Fruit fly (Drosophila melanogaster): ENCODE results near the gene Vti1a.

Vti1a gene

DNA sequence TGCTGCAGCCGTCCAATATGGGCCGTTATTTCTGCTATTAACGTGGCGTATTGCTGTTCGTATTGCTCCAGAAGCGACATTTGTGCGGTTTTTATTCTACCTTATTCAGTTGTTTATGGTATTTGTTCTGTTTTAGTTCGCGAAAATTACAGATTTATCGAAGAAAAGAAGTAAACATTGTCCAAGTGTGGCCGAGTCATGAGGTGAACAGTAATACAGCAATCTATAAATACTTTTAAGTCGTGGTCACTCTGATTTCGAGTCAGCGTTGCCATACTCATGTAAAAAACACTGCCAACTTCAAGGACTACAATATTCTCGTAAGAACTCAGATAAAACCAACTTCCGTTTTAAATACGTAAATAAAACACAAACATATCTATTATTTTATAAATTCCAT, at the start of gene Vti1a:
Gene Vti1a (minus strand): TSS at position 221 of the 400 bp plus-strand sequence.
- TF ChIP-seq CG8478 (optimal IDR thresholded peaks at IDR 0.05) (no peak), pan (optimal IDR thresholded peaks at IDR 0.05) (no peak), usp (GFP tag; optimal IDR thresholded peaks at IDR 0.05) (no peak), EcR (GFP tag; optimal IDR thresholded peaks at IDR 0.05) (no peak), Dll (optimal IDR thresholded peaks at IDR 0.05) (no peak), psq (optimal IDR thresholded peaks at IDR 0.05) (no peak)

- no peak for TF ChIP-seq pan (optimal IDR thresholded peaks at IDR 0.05)
- no peak for TF ChIP-seq usp (GFP tag; optimal IDR thresholded peaks at IDR 0.05)
- no peak for TF ChIP-seq CG8478 (optimal IDR thresholded peaks at IDR 0.05)
- TF ChIP-seq Dll (optimal IDR thresholded peaks at IDR 0.05) = no peak
Observed at dm6 chr3L:741687-742086, 49.0 kb upstream of the Vti1a start.

DNA sequence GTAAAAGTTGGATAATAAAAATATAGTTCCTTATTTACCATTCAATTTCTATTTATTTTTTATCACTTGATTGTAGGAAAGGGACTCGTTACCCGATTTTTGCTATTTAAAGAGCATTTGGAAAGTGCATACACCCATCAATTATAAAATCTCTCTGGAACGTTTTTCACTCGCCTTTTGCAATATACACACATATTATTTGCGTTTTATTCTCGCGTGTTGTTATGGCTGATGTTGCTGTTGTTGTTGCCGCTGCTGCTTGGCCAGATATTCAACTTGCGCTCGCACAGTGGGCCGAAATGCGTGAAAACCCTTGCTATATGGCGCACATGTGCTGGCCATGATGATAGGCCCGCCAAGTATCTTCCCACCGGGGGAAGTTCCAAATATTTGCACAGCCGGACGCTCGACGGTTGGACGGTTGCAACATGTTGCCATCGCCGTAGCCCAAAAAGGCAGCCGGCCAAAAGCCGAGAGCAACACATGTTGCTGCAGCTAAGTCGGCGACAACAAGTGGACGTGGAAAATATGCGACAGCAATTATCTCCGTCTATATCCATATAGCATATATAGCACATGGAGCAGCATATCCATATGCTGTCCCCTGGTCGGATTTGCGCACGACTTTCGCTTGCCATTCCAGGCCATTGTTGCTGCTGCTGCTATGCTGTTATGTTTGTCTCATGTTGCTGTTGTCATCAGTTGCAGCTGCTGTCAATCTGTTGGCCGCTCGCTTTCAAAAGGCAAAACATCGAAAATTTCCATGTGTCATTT, 46.8 kb upstream of the Vti1a start:
- TF ChIP-seq usp (GFP tag; optimal IDR thresholded peaks at IDR 0.05) = no peak
- TF ChIP-seq pan (optimal IDR thresholded peaks at IDR 0.05) = peak; percentile 86

- TF ChIP-seq EcR (GFP tag; optimal IDR thresholded peaks at IDR 0.05) = peak in 1 of 2 experiments; percentile 44
- TF ChIP-seq pan (optimal IDR thresholded peaks at IDR 0.05) = no peak
- peak; percentile 96 for TF ChIP-seq Dll (optimal IDR thresholded peaks at IDR 0.05)
Observed at dm6 chr3L:738523-739356, 46.0 kb upstream of the Vti1a start.

- TF ChIP-seq pan (optimal IDR thresholded peaks at IDR 0.05) = no peak
- no peak for TF ChIP-seq CG8478 (optimal IDR thresholded peaks at IDR 0.05)
- no peak for TF ChIP-seq psq (optimal IDR thresholded peaks at IDR 0.05)
- no peak for TF ChIP-seq usp (GFP tag; optimal IDR thresholded peaks at IDR 0.05)
- TF ChIP-seq Dll (optimal IDR thresholded peaks at IDR 0.05) = no peak
- no peak for TF ChIP-seq EcR (GFP tag; optimal IDR thresholded peaks at IDR 0.05)
Observed at dm6 chr3L:737445-738116, 44.9 kb upstream of the Vti1a start.

DNA sequence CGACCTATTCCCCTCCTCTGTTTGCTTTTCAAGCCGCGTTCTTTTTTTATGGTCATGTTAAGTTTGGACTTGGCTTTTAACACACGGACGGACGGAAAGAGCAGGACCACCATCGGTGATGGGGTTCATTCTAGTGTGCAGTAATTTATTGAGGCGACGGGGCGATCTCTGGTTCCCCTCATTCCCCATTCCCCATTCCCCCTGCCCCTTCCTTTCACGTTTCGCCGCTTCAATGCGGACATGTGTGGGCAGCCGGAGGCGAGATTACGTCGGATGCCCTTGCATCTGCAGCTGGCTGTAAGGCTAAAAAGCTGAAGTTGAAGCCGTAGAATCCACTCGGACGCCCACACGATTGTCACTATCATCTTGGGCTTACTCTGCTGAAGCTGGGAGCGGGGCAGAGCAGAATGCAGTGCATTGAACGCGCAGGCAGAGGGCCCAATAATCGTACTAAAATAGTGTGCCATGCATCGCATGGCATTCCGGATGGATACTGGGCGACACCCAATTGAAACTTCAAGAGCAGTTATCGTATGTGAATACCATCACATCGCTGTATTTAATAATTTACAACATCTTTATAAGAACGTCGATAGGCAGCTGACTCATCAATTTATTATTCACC, 43.9 kb upstream of the Vti1a start:
- TF ChIP-seq EcR (GFP tag; optimal IDR thresholded peaks at IDR 0.05) (peak in 1 of 2 experiments; percentile 46), usp (GFP tag; optimal IDR thresholded peaks at IDR 0.05) (no peak), CG8478 (optimal IDR thresholded peaks at IDR 0.05) (no peak)

dm6 chr3L:735948-736347, 43.2 kb upstream of the Vti1a start:
- TF ChIP-seq CG8478 (optimal IDR thresholded peaks at IDR 0.05) (no peak), Dll (optimal IDR thresholded peaks at IDR 0.05) (no peak), usp (GFP tag; optimal IDR thresholded peaks at IDR 0.05) (no peak), EcR (GFP tag; optimal IDR thresholded peaks at IDR 0.05) (no peak), pan (optimal IDR thresholded peaks at IDR 0.05) (no peak), psq (optimal IDR thresholded peaks at IDR 0.05) (no peak)

- TF ChIP-seq EcR (GFP tag; optimal IDR thresholded peaks at IDR 0.05) (no peak), psq (optimal IDR thresholded peaks at IDR 0.05) (no peak), pan (optimal IDR thresholded peaks at IDR 0.05) (no peak), usp (GFP tag; optimal IDR thresholded peaks at IDR 0.05) (no peak), Dll (optimal IDR thresholded peaks at IDR 0.05) (no peak), CG8478 (optimal IDR thresholded peaks at IDR 0.05) (no peak)
Observed at dm6 chr3L:735315-735714, 42.6 kb upstream of the Vti1a start.

DNA sequence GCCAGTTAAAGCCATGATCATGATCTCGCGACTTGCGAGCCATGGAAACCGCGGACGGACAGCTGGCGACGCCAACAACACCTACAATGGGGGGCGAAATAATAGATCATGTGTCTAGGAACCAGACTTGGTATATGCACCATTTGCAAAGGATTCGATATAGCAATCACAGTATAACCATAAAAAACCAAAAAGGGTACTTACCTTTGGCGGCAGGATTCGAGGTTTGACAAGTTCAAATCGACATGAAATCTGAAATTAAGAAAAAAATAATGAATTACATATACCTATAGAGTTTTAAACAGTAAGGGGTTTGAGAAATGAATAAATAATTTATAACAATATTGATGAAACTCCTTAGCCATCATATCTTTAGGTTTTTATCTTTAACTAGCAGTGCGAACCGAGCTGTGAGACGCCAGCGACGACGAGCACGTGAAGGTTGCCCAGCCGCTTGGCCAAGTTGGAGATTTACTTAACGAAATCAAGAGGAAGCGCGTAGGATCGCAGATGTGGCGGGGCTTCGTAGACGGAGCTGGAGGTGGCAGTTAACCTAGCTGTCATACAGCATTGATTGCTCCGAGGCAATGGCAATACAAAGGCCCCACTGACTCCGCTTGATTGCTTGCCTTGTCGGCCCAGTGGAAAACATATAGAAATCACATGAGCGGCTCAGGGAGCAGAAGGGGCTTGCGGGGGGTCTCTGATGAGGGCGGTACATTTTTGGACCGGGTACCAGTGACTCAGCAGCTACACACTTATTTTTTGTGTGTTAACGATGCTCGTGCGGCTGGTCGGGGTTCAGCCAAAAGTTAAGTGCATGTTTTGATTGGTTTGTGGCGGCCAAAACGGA, 41.4 kb upstream of the Vti1a start:
- no peak for TF ChIP-seq Dll (optimal IDR thresholded peaks at IDR 0.05)
- TF ChIP-seq psq (optimal IDR thresholded peaks at IDR 0.05) = no peak
- no peak for TF ChIP-seq CG8478 (optimal IDR thresholded peaks at IDR 0.05)
- no peak for TF ChIP-seq pan (optimal IDR thresholded peaks at IDR 0.05)

dm6 chr3L:733174-733829, 40.6 kb upstream of the Vti1a start:
- no peak for TF ChIP-seq usp (GFP tag; optimal IDR thresholded peaks at IDR 0.05)
- TF ChIP-seq Dll (optimal IDR thresholded peaks at IDR 0.05) = no peak
- TF ChIP-seq pan (optimal IDR thresholded peaks at IDR 0.05) = no peak
- no peak for TF ChIP-seq CG8478 (optimal IDR thresholded peaks at IDR 0.05)
- no peak for TF ChIP-seq psq (optimal IDR thresholded peaks at IDR 0.05)
- no peak for TF ChIP-seq EcR (GFP tag; optimal IDR thresholded peaks at IDR 0.05)
